Worm (Caenorhabditis elegans): ENCODE measurements around the gene ptp-3.
A peak's percentile ranks its signal among the peaks of the same experiment; 100 is the strongest.

ptp-3 gene

ce11 chrII:10999109-10999508 is 23.8 kb downstream of the ptp-3 start:
- TF ChIP-seq ama-1 (optimal IDR thresholded peaks at IDR 0.05) (no peak), unc-42 (tag; optimal IDR thresholded peaks at IDR 0.05) (peak; percentile 90)

- TF ChIP-seq C08G9.2 (tag; optimal IDR thresholded peaks at IDR 0.05) (no peak), pqm-1 (tag; optimal IDR thresholded peaks at IDR 0.05) (no peak), lin-11 (tag; optimal IDR thresholded peaks at IDR 0.05) (no peak), rnt-1 (tag; optimal IDR thresholded peaks at IDR 0.05) (no peak), ets-4 (tag; optimal IDR thresholded peaks at IDR 0.05) (no peak), pag-3 (tag; optimal IDR thresholded peaks at IDR 0.05; ENCODE audit: borderline replicate concordance) (no peak), Y22D7AL.16 (tag; optimal IDR thresholded peaks at IDR 0.05) (no peak), ttx-3 (tag; optimal IDR thresholded peaks at IDR 0.05) (no peak), K09A11.1 (tag; optimal IDR thresholded peaks at IDR 0.05; ENCODE audit: insufficient read depth) (no peak), ceh-31 (tag; optimal IDR thresholded peaks at IDR 0.05) (no peak), ceh-30 (tag; optimal IDR thresholded peaks at IDR 0.05) (no peak), hlh-30 (tag; optimal IDR thresholded peaks at IDR 0.05; ENCODE audit: insufficient read depth) (no peak), elt-2 (tag; optimal IDR thresholded peaks at IDR 0.05) (no peak), npax-4 (tag; optimal IDR thresholded peaks at IDR 0.05) (no peak), unc-86 (tag; optimal IDR thresholded peaks at IDR 0.05) (no peak), ahr-1 (tag; optimal IDR thresholded peaks at IDR 0.05) (no peak), ceh-48 (tag; optimal IDR thresholded peaks at IDR 0.05) (no peak), gmeb-2 (tag; optimal IDR thresholded peaks at IDR 0.05) (no peak)
Measured at ce11 chrII:11004381-11004780, 29.0 kb downstream of the ptp-3 start.

- no peak for TF ChIP-seq tbx-2 (tag; optimal IDR thresholded peaks at IDR 0.05)
- TF ChIP-seq zip-5 (tag; optimal IDR thresholded peaks at IDR 0.05), result no peak
- no peak for TF ChIP-seq nfya-1 (tag; optimal IDR thresholded peaks at IDR 0.05)
- no peak for TF ChIP-seq dve-1 (tag; optimal IDR thresholded peaks at IDR 0.05)
- no peak for TF ChIP-seq ceh-19 (GFP tag; optimal IDR thresholded peaks at IDR 0.05)
- TF ChIP-seq ceh-22 (tag; optimal IDR thresholded peaks at IDR 0.05), result no peak
- no peak for TF ChIP-seq tbx-7 (tag; optimal IDR thresholded peaks at IDR 0.05)
- no peak for TF ChIP-seq ttx-3 (tag; optimal IDR thresholded peaks at IDR 0.05)
- TF ChIP-seq lin-11 (tag; optimal IDR thresholded peaks at IDR 0.05), result no peak
- TF ChIP-seq ztf-16 (tag; optimal IDR thresholded peaks at IDR 0.05), result no peak
- no peak for TF ChIP-seq K09A11.1 (tag; optimal IDR thresholded peaks at IDR 0.05; ENCODE audit: insufficient read depth)
- TF ChIP-seq pag-3 (tag; optimal IDR thresholded peaks at IDR 0.05; ENCODE audit: borderline replicate concordance), result no peak
- TF ChIP-seq syd-9 (tag; optimal IDR thresholded peaks at IDR 0.05), result no peak
- TF ChIP-seq fax-1 (tag; optimal IDR thresholded peaks at IDR 0.05), result no peak
- TF ChIP-seq ahr-1 (tag; optimal IDR thresholded peaks at IDR 0.05), result no peak
- TF ChIP-seq elt-4 (tag; optimal IDR thresholded peaks at IDR 0.05), result no peak
Measured at ce11 chrII:11010914-11011313, 35.6 kb downstream of the ptp-3 start.

- TF ChIP-seq lim-6 (tag; optimal IDR thresholded peaks at IDR 0.05), result no peak
- TF ChIP-seq ceh-45 (GFP tag; IDR thresholded peaks at IDR 0.05), result no peak
- peak; percentile 6 for TF ChIP-seq mec-3 (tag; optimal IDR thresholded peaks at IDR 0.05; ENCODE audit: borderline replicate concordance)
Measured at ce11 chrII:11012532-11013179, 37.3 kb downstream of the ptp-3 start.

ce11 chrII:11013667-11014066 is 38.3 kb downstream of the ptp-3 start, which contains the start of gene col-81:
Gene col-81, minus strand, starts transcription at chrII:11013767.
- no peak for TF ChIP-seq fax-1 (tag; optimal IDR thresholded peaks at IDR 0.05)
- TF ChIP-seq tbx-2 (tag; optimal IDR thresholded peaks at IDR 0.05), result no peak
- no peak for TF ChIP-seq che-1 (tag; optimal IDR thresholded peaks at IDR 0.05)
- no peak for TF ChIP-seq syd-9 (tag; optimal IDR thresholded peaks at IDR 0.05)
- TF ChIP-seq sdc-2 (tag; optimal IDR thresholded peaks at IDR 0.05), result no peak
- TF ChIP-seq fkh-6 (tag; optimal IDR thresholded peaks at IDR 0.05), result no peak
- TF ChIP-seq ztf-16 (tag; optimal IDR thresholded peaks at IDR 0.05), result no peak

Measured in whole organism, late embryonic.